Worm (Caenorhabditis elegans) whole organism, L1 larva: ENCODE measurements around the gene ZK1321.1.

Experiments used
- dpl-1 ChIP-seq, 3 experiments: fragments of 150-350 bp in 2 of 3; sonication (generic microtip) in 1 of 3; optimal IDR thresholded peaks; 2 replicates each; lab custom pipeline; 2014 to 2017; ENCODE audit warnings: missing biosample characterization in 3 of 3, missing genetic modification characterization in 3 of 3, missing genetic modification reagents in 3 of 3
- jun-1 ChIP-seq: fragments of 150-350 bp; optimal IDR thresholded peaks from 2 replicates; lab custom pipeline; 2014; ENCODE audit warnings: missing biosample characterization, missing genetic modification reagents, missing genetic modification characterization
- lin-35 ChIP-seq, 2 experiments: fragments of 150-350 bp; optimal IDR thresholded peaks; 2 replicates each; lab custom pipeline; 2014; ENCODE audit warnings: missing biosample characterization in 2 of 2, missing genetic modification characterization in 2 of 2, missing genetic modification reagents in 2 of 2
- unc-62 ChIP-seq: fragments of 150-350 bp; optimal IDR thresholded peaks from 2 replicates; lab custom pipeline; 2014; ENCODE audit warnings: missing biosample characterization, missing genetic modification reagents, missing genetic modification characterization
- ztf-11 ChIP-seq, 2 experiments: sonication (generic microtip); optimal IDR thresholded peaks; 2 replicates each; lab custom pipeline; 2016 to 2017; ENCODE audit warnings: missing genetic modification characterization in 2 of 2, missing biosample characterization in 1 of 2, missing compliant biosample characterization in 1 of 2

- TF ChIP-seq lin-35 (GFP tag; optimal IDR thresholded peaks at IDR 0.05; lab: Kevin White, UChicago) (no peak), ztf-11 (tag; optimal IDR thresholded peaks at IDR 0.05; lab: Kevin White, UChicago) (no peak), dpl-1 (GFP tag; optimal IDR thresholded peaks at IDR 0.05; lab: Kevin White, UChicago) (no peak), unc-62 (GFP tag; lab: Kevin White, UChicago) (no peak), jun-1 (tag; lab: Kevin White, UChicago) (no peak)
These were observed 12.4 kb upstream of the ZK1321.1 start for ce11 chrII:9741400-9741799.
